Worm (Caenorhabditis elegans): ENCODE results near the gene oac-21.

oac-21 gene

DNA sequence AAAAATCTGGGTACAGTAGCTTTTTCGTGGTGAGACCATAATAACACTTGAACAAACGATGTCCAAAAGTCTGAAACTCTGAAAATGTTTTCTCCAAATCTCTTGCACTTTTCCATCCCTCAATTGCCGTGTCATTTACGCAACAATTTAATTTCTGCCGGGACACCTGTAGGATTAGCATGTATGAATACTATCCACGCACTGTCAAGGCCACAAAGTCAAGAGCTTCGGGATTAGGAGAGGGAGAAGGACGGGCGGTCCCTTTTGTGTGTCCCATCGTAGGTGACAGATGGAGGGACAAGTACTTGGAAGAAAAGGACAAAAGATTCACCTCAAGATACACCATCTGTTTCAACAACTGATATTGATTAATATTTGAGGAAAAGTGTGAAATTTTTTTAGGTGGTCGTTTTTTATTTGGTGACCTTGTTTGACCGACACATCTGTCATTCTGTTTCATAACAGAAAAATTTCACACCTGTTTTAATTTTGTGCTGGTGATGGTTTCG lies 46.0 kb upstream of the oac-21 start:
- TF ChIP-seq aly-2 (tag; optimal IDR thresholded peaks at IDR 0.05) = no peak
- TF ChIP-seq efl-1 (optimal IDR thresholded peaks at IDR 0.05) = no peak
- peak in 1 of 2 experiments; percentile 8 for TF ChIP-seq efl-1 (GFP tag; optimal IDR thresholded peaks at IDR 0.05 in 1 of 2)

DNA sequence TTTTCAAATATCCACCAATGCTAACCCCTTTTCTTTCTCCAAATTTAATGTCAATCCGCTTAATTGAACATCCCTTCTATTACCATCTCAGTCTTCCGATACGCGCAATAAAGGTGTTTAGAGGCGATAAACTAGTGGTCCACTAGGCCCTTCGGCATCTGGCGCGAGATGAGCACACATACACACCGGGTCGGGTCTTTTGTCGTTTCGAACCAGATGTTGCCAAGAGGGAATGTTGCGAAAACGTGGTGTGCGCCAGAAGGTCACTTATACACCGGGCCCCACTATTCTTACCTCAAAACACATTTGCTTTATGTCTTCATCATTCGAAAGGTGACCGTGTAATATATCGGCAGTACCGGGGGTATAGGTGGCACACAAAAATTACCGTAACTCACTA lies 45.1 kb upstream of the oac-21 start:
- TF ChIP-seq dsc-1 (tag; optimal IDR thresholded peaks at IDR 0.05) (peak; percentile 87), pax-3 (tag; optimal IDR thresholded peaks at IDR 0.05) (no peak), zip-4 (GFP tag; optimal IDR thresholded peaks at IDR 0.05) (no peak), nhr-12 (tag; optimal IDR thresholded peaks at IDR 0.05) (no peak), fkh-10 (GFP tag; optimal IDR thresholded peaks at IDR 0.05) (no peak), fkh-4 (tag; optimal IDR thresholded peaks at IDR 0.05; ENCODE audit: borderline replicate concordance) (peak; percentile 47), unc-30 (tag; optimal IDR thresholded peaks at IDR 0.05) (no peak), efl-1 (optimal IDR thresholded peaks at IDR 0.05) (no peak), efl-1 (GFP tag; optimal IDR thresholded peaks at IDR 0.05 in 1 of 2) (peak in 1 of 2 experiments; percentile 87)

DNA sequence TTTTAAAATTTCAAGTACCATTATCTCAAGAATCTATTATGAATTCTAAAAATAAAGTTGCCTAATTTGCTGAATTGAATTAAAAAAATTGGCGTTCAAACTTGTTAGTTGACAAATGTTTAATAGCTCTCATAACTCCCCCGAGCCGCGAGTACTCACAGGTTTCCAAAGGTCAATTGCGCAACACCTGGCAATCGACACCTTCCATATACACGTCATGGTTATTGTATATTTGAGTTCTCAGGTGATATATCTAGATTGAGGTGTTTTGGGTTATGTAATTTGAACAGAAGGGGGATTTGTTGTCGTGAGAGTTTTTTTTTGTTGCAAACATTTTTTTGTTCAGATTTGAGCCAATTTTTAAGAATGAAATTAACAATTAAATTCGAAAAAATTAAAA lies 44.5 kb upstream of the oac-21 start:
- TF ChIP-seq unc-130 (tag; optimal IDR thresholded peaks at IDR 0.05) = no peak
- TF ChIP-seq nhr-77 (tag; optimal IDR thresholded peaks at IDR 0.05) = no peak
- TF ChIP-seq nhr-84 (tag; optimal IDR thresholded peaks at IDR 0.05) = no peak
- TF ChIP-seq alr-1 (tag; optimal IDR thresholded peaks at IDR 0.05; ENCODE audit: borderline replicate concordance) = no peak
- TF ChIP-seq ceh-8 (GFP tag; optimal IDR thresholded peaks at IDR 0.05) = no peak
- TF ChIP-seq nhr-71 (tag; optimal IDR thresholded peaks at IDR 0.05) = no peak
- TF ChIP-seq nhr-47 (tag; optimal IDR thresholded peaks at IDR 0.05) = no peak
- TF ChIP-seq mdl-1 (tag; optimal IDR thresholded peaks at IDR 0.05) = no peak
- no peak for TF ChIP-seq skn-1 (tag; optimal IDR thresholded peaks at IDR 0.05)
- no peak for TF ChIP-seq nhr-12 (tag; optimal IDR thresholded peaks at IDR 0.05)
- TF ChIP-seq nhr-237 (tag; optimal IDR thresholded peaks at IDR 0.05) = no peak
- no peak for TF ChIP-seq nhr-90 (tag; optimal IDR thresholded peaks at IDR 0.05; ENCODE audit: poor library complexity)
- TF ChIP-seq unc-62 (GFP tag; optimal IDR thresholded peaks at IDR 0.05) = no peak
- no peak for TF ChIP-seq hlh-4 (tag; optimal IDR thresholded peaks at IDR 0.05)
- no peak for TF ChIP-seq lin-35 (GFP tag; optimal IDR thresholded peaks at IDR 0.05)
- no peak for TF ChIP-seq unc-86 (tag; optimal IDR thresholded peaks at IDR 0.05)
- no peak for TF ChIP-seq unc-30 (tag; optimal IDR thresholded peaks at IDR 0.05)
- TF ChIP-seq ceh-88 (GFP tag; IDR thresholded peaks at IDR 0.05) = no peak
- TF ChIP-seq nhr-11 (tag; optimal IDR thresholded peaks at IDR 0.05) = no peak

DNA sequence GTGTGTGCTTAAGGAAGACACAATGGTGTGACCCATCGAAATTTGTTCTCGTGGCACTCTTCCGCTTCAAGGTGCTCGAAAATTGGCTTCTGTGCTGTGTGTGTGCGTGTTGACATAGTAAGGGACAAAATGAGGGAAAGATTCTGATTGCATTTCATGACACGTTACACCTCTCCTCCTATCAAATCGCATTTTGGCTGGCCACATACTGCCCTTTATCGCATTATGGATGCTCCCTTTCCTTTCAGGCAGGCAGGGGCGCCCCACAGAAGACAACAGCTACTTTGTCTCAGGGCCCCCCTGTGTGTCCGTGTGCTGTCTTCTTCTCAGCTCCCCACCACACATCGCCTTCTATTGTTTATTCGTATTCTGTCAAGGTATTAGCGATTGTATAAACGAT lies 41.6 kb upstream of the oac-21 start:
- TF ChIP-seq fkh-10 (GFP tag; optimal IDR thresholded peaks at IDR 0.05) (peak; percentile 49), snpc-4 (tag; optimal IDR thresholded peaks at IDR 0.05) (no peak), C04F5.9 (tag; optimal IDR thresholded peaks at IDR 0.05) (no peak), tlp-1 (tag; optimal IDR thresholded peaks at IDR 0.05) (no peak), nhr-77 (tag; optimal IDR thresholded peaks at IDR 0.05) (no peak), nhr-11 (tag; optimal IDR thresholded peaks at IDR 0.05) (no peak), ces-1 (GFP tag; optimal IDR thresholded peaks at IDR 0.05) (peak; percentile 9), ceh-90 (tag; optimal IDR thresholded peaks at IDR 0.05) (no peak), fkh-4 (tag; optimal IDR thresholded peaks at IDR 0.05; ENCODE audit: borderline replicate concordance) (no peak), grh-1 (GFP tag; IDR thresholded peaks at IDR 0.05) (no peak), nhr-237 (tag; optimal IDR thresholded peaks at IDR 0.05) (no peak), mab-9 (GFP tag; IDR thresholded peaks at IDR 0.05) (no peak), efl-1 (optimal IDR thresholded peaks at IDR 0.05) (no peak), efl-1 (GFP tag; optimal IDR thresholded peaks at IDR 0.05 in 1 of 2) (peak in 1 of 2 experiments; percentile 44), hlh-17 (GFP tag; optimal IDR thresholded peaks at IDR 0.05; ENCODE audit: borderline replicate concordance) (no peak), lin-14 (GFP tag; optimal IDR thresholded peaks at IDR 0.05) (peak; percentile 41), ceh-88 (GFP tag; IDR thresholded peaks at IDR 0.05) (no peak), blmp-1 (tag; optimal IDR thresholded peaks at IDR 0.05) (no peak)

Data from whole organism, L1 larva.